Worm (Caenorhabditis elegans) whole organism, mixed stage, embryonic: ENCODE data around the gene spp-1.
A peak's percentile ranks its signal among the peaks of the same experiment; 100 is the strongest.

ENCODE experiments used
- ceh-43 ChIP-seq: fragments of 200-800 bp; sonication (Bioruptor generic); optimal IDR thresholded peaks from 2 replicates; lab custom pipeline; 2018; ENCODE audit warnings: mild to moderate bottlenecking, missing genetic modification characterization, moderate library complexity, missing compliant biosample characterization
- elt-1 ChIP-seq: sonication (generic microtip); optimal IDR thresholded peaks from 2 replicates; lab custom pipeline; 2017; ENCODE audit warnings: missing genetic modification characterization, mild to moderate bottlenecking, missing compliant biosample characterization, antibody characterized with exemption, moderate library complexity, borderline replicate concordance; ENCODE audit not compliant: insufficient read depth
- ham-2 ChIP-seq: fragments of 200-800 bp; sonication (Bioruptor generic); optimal IDR thresholded peaks from 2 replicates; lab custom pipeline; 2018; ENCODE audit warnings: mild to moderate bottlenecking, missing genetic modification characterization, missing compliant biosample characterization
- lin-32 ChIP-seq: fragments of 200-800 bp; sonication (Bioruptor generic); optimal IDR thresholded peaks from 2 replicates; lab custom pipeline; 2018; ENCODE audit warnings: mild to moderate bottlenecking, missing genetic modification characterization, missing compliant biosample characterization
- lsy-2 ChIP-seq: fragments of 150-350 bp; optimal IDR thresholded peaks from 2 replicates; lab custom pipeline; 2014; ENCODE audit warnings: missing biosample characterization, missing genetic modification characterization
- nhr-237 ChIP-seq: fragments of 150-350 bp; optimal IDR thresholded peaks from 2 replicates; lab custom pipeline; 2014; ENCODE audit warnings: missing biosample characterization, missing genetic modification characterization
- pha-4 ChIP-seq: fragments of 150-350 bp; optimal IDR thresholded peaks from 2 replicates; lab custom pipeline; 2018; ENCODE audit warnings: missing biosample characterization, missing genetic modification reagents, missing genetic modification characterization
- unc-39 ChIP-seq: fragments of 150-350 bp; optimal IDR thresholded peaks from 2 replicates; lab custom pipeline; 2014; ENCODE audit warnings: missing biosample characterization, missing genetic modification characterization
- unc-62 ChIP-seq: fragments of 150-350 bp; optimal IDR thresholded peaks from 2 replicates; lab custom pipeline; 2014; ENCODE audit warnings: missing biosample characterization, missing genetic modification reagents, missing genetic modification characterization
- ztf-11 ChIP-seq: fragments of 150-350 bp; optimal IDR thresholded peaks from 2 replicates; lab custom pipeline; 2014; ENCODE audit warnings: missing biosample characterization, missing genetic modification characterization

DNA sequence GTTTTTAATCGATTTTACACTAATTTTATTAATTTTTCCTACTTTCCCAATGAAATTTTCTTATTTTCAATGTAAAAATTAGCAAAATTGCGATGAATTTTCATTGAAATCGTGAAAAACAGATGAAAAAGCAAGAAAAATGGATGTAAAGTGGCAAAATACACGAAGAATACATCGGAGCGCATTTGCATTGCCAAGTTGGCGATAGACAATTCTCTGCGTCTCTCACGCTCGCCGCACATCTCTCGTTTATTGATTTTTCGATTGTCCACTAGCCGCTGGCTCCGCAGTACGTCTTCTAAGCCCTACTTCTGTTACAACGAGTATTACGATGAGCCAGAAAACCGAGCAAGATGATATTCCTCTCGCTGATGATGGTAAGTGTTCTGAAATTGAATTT, 36.7 kb downstream of the spp-1 start, which contains the start of gene unc-69:
- TF ChIP-seq nhr-237 (tag; lab: Kevin White, UChicago) (no peak), ztf-11 (tag; lab: Kevin White, UChicago) (no peak), lin-32 (no peak), unc-39 (no peak), unc-62 (GFP tag; lab: Kevin White, UChicago) (no peak), elt-1 (no peak), lsy-2 (tag; lab: Kevin White, UChicago) (peak; percentile 46), ham-2 (no peak), ceh-43 (GFP tag; lab: Kevin White, UChicago) (no peak), pha-4 (tag; lab: Kevin White, UChicago) (peak; percentile 69)
